Worm (Caenorhabditis elegans) whole organism, L3 larva: ENCODE data around the gene ZK829.1.

Experiments
- R02D3.7 ChIP-seq: fragments of 150-350 bp; optimal IDR thresholded peaks from 2 replicates; lab custom pipeline; 2014; ENCODE audit warnings: missing biosample characterization, missing genetic modification characterization
- ZK546.5 ChIP-seq: sonication (generic microtip); optimal IDR thresholded peaks from 2 replicates; lab custom pipeline; 2017; ENCODE audit warnings: missing biosample characterization, missing genetic modification characterization
- aly-2 ChIP-seq: fragments of 150-350 bp; optimal IDR thresholded peaks from 2 replicates; lab custom pipeline; 2014; ENCODE audit warnings: missing biosample characterization, missing genetic modification characterization
- ama-1 ChIP-seq: fragments of 150-350 bp; optimal IDR thresholded peaks from 2 replicates; lab custom pipeline; 2018
- ceh-16 ChIP-seq: sonication (generic microtip); optimal IDR thresholded peaks from 2 replicates; lab custom pipeline; 2017; ENCODE audit warnings: missing biosample characterization, missing genetic modification characterization
- ceh-28 ChIP-seq: fragments of 150-350 bp; optimal IDR thresholded peaks from 2 replicates; lab custom pipeline; 2014; ENCODE audit warnings: missing biosample characterization, missing genetic modification reagents, missing genetic modification characterization
- ceh-82 ChIP-seq: fragments of 150-350 bp; optimal IDR thresholded peaks from 2 replicates; lab custom pipeline; 2014; ENCODE audit warnings: missing biosample characterization, missing genetic modification characterization
- ceh-9 ChIP-seq: sonication (generic microtip); optimal IDR thresholded peaks from 2 replicates; lab custom pipeline; 2018; ENCODE audit warnings: missing biosample characterization, missing genetic modification characterization
- daf-12 ChIP-seq: fragments of 150-350 bp; optimal IDR thresholded peaks from 2 replicates; lab custom pipeline; 2014; ENCODE audit warnings: missing biosample characterization, missing genetic modification reagents, missing genetic modification characterization
- egl-27 ChIP-seq: sonication (generic microtip); optimal IDR thresholded peaks from 4 replicates; lab custom pipeline; 2017; ENCODE audit warnings: missing biosample characterization, missing genetic modification reagents, missing genetic modification characterization
- egl-5 ChIP-seq: fragments of 150-350 bp; optimal IDR thresholded peaks from 2 replicates; lab custom pipeline; 2017; ENCODE audit warnings: missing biosample characterization, missing genetic modification reagents, missing genetic modification characterization, inconsistent platforms
- elt-1 ChIP-seq: fragments of 150-350 bp; optimal IDR thresholded peaks from 2 replicates; lab custom pipeline; 2014; ENCODE audit warnings: missing biosample characterization, missing genetic modification characterization
- elt-2 ChIP-seq: sonication (generic microtip); optimal IDR thresholded peaks from 2 replicates; lab custom pipeline; 2016; ENCODE audit warnings: missing genetic modification reagents, mild to moderate bottlenecking, missing genetic modification characterization, missing compliant biosample characterization
- elt-3 ChIP-seq, 3 experiments: fragments of 150-350 bp in 1 of 3; sonication (generic microtip) in 2 of 3; optimal IDR thresholded peaks; 2 replicates in 2 of 3; 4 replicates in 1 of 3; lab custom pipeline; 2014 to 2017; ENCODE audit warnings: missing biosample characterization in 3 of 3, missing genetic modification characterization in 3 of 3
- eor-1 ChIP-seq, 2 experiments: fragments of 150-350 bp; optimal IDR thresholded peaks; 2 replicates each; lab custom pipeline; 2014 to 2018; ENCODE audit warnings: missing biosample characterization in 2 of 2, missing genetic modification characterization in 2 of 2
- fkh-10 ChIP-seq: sonication (generic microtip); optimal IDR thresholded peaks from 2 replicates; lab custom pipeline; 2017; ENCODE audit warnings: missing biosample characterization, missing genetic modification reagents, missing genetic modification characterization
- fkh-2 ChIP-seq: fragments of 150-350 bp; optimal IDR thresholded peaks from 2 replicates; lab custom pipeline; 2014; ENCODE audit warnings: missing biosample characterization, missing genetic modification reagents, missing genetic modification characterization
- fos-1 ChIP-seq: fragments of 150-350 bp; optimal IDR thresholded peaks from 2 replicates; lab custom pipeline; 2014; ENCODE audit warnings: missing biosample characterization, missing genetic modification characterization
- hmg-11 ChIP-seq: sonication (generic microtip); optimal IDR thresholded peaks from 2 replicates; lab custom pipeline; 2016; ENCODE audit warnings: missing genetic modification characterization, missing compliant biosample characterization
- jun-1 ChIP-seq: fragments of 150-350 bp; optimal IDR thresholded peaks from 2 replicates; lab custom pipeline; 2014; ENCODE audit warnings: missing biosample characterization, missing genetic modification reagents, missing genetic modification characterization
- lin-15B ChIP-seq: fragments of 150-350 bp; optimal IDR thresholded peaks from 2 replicates; lab custom pipeline; 2014; ENCODE audit warnings: missing biosample characterization, missing genetic modification characterization
- lin-39 ChIP-seq: fragments of 150-350 bp; optimal IDR thresholded peaks from 2 replicates; lab custom pipeline; 2018; ENCODE audit warnings: missing biosample characterization, missing genetic modification reagents, missing genetic modification characterization
- lsy-12 ChIP-seq: sonication (generic microtip); optimal IDR thresholded peaks from 2 replicates; lab custom pipeline; 2016; ENCODE audit warnings: mild to moderate bottlenecking, missing genetic modification characterization, missing compliant biosample characterization
- mdl-1 ChIP-seq: fragments of 150-350 bp; optimal IDR thresholded peaks from 2 replicates; lab custom pipeline; 2014; ENCODE audit warnings: missing biosample characterization, missing genetic modification characterization
- mml-1 ChIP-seq: fragments of 150-350 bp; sonication (generic microtip); optimal IDR thresholded peaks from 3 replicates; lab custom pipeline; 2014; ENCODE audit warnings: missing biosample characterization, missing genetic modification characterization
- nfya-1 ChIP-seq: sonication (generic microtip); optimal IDR thresholded peaks from 2 replicates; lab custom pipeline; 2017; ENCODE audit warnings: missing genetic modification characterization, mild to moderate bottlenecking, missing compliant biosample characterization, antibody characterized with exemption, moderate library complexity; ENCODE audit not compliant: insufficient read depth
- nhr-11 ChIP-seq: fragments of 150-350 bp; optimal IDR thresholded peaks from 2 replicates; lab custom pipeline; 2014; ENCODE audit warnings: missing biosample characterization, missing genetic modification characterization
- nhr-12 ChIP-seq: fragments of 150-350 bp; optimal IDR thresholded peaks from 2 replicates; lab custom pipeline; 2014; ENCODE audit warnings: missing biosample characterization, missing genetic modification characterization
- nhr-23 ChIP-seq: fragments of 150-350 bp; optimal IDR thresholded peaks from 2 replicates; lab custom pipeline; 2014; ENCODE audit warnings: missing biosample characterization, missing genetic modification reagents, missing genetic modification characterization
- nhr-237 ChIP-seq: fragments of 150-350 bp; optimal IDR thresholded peaks from 2 replicates; lab custom pipeline; 2014; ENCODE audit warnings: missing biosample characterization, missing genetic modification characterization
- nhr-25 ChIP-seq: sonication (generic microtip); optimal IDR thresholded peaks from 2 replicates; lab custom pipeline; 2017; ENCODE audit warnings: missing biosample characterization, missing genetic modification characterization
- nhr-28 ChIP-seq: fragments of 150-350 bp; optimal IDR thresholded peaks from 2 replicates; lab custom pipeline; 2014; ENCODE audit warnings: missing biosample characterization, missing genetic modification characterization
- nhr-43 ChIP-seq: sonication (generic microtip); optimal IDR thresholded peaks from 2 replicates; lab custom pipeline; 2016; ENCODE audit warnings: mild to moderate bottlenecking, missing genetic modification characterization, missing compliant biosample characterization; ENCODE audit not compliant: poor library complexity, severe bottlenecking
- nhr-67 ChIP-seq: fragments of 150-350 bp; optimal IDR thresholded peaks from 2 replicates; lab custom pipeline; 2014; ENCODE audit warnings: missing biosample characterization, missing genetic modification characterization
- nhr-76 ChIP-seq: fragments of 150-350 bp; sonication (generic microtip); optimal IDR thresholded peaks from 5 replicates; lab custom pipeline; 2014; ENCODE audit warnings: missing biosample characterization, missing genetic modification characterization
- nhr-77 ChIP-seq: fragments of 150-350 bp; optimal IDR thresholded peaks from 2 replicates; lab custom pipeline; 2014; ENCODE audit warnings: missing biosample characterization, missing genetic modification characterization
- pha-4 ChIP-seq: fragments of 150-350 bp; optimal IDR thresholded peaks from 2 replicates; lab custom pipeline; 2014; ENCODE audit warnings: missing biosample characterization, missing genetic modification reagents, missing genetic modification characterization
- pqm-1 ChIP-seq: fragments of 150-350 bp; optimal IDR thresholded peaks from 2 replicates; lab custom pipeline; 2017; ENCODE audit warnings: missing biosample characterization, missing genetic modification characterization, inconsistent platforms
- sea-2 ChIP-seq: fragments of 150-350 bp; sonication (generic microtip); optimal IDR thresholded peaks from 4 replicates; lab custom pipeline; 2014; ENCODE audit warnings: missing biosample characterization, missing genetic modification reagents, missing genetic modification characterization
- skn-1 ChIP-seq: fragments of 150-350 bp; optimal IDR thresholded peaks from 2 replicates; lab custom pipeline; 2014; ENCODE audit warnings: missing biosample characterization, missing genetic modification characterization
- snpc-4 ChIP-seq: fragments of 150-350 bp; optimal IDR thresholded peaks from 2 replicates; lab custom pipeline; 2014; ENCODE audit warnings: missing biosample characterization, missing genetic modification characterization
- tbx-2 ChIP-seq: sonication (generic microtip); optimal IDR thresholded peaks from 2 replicates; lab custom pipeline; 2016; ENCODE audit warnings: mild to moderate bottlenecking, missing genetic modification characterization, missing compliant biosample characterization
- unc-39 ChIP-seq: sonication (generic microtip); optimal IDR thresholded peaks from 4 replicates; lab custom pipeline; 2017; ENCODE audit warnings: missing biosample characterization, missing genetic modification characterization
- unc-62 ChIP-seq: fragments of 150-350 bp; sonication (generic microtip); optimal IDR thresholded peaks from 4 replicates; lab custom pipeline; 2014; ENCODE audit warnings: missing biosample characterization, missing genetic modification reagents, missing genetic modification characterization
- zag-1 ChIP-seq: fragments of 150-350 bp; optimal IDR thresholded peaks from 2 replicates; lab custom pipeline; 2014; ENCODE audit warnings: missing biosample characterization, missing genetic modification characterization
- ztf-11 ChIP-seq: fragments of 150-350 bp; optimal IDR thresholded peaks from 2 replicates; lab custom pipeline; 2014; ENCODE audit warnings: missing biosample characterization, missing genetic modification characterization
- ztf-4 ChIP-seq: fragments of 150-350 bp; optimal IDR thresholded peaks from 2 replicates; lab custom pipeline; 2014; ENCODE audit warnings: missing biosample characterization, missing genetic modification characterization

ZK829.1 gene

DNA sequence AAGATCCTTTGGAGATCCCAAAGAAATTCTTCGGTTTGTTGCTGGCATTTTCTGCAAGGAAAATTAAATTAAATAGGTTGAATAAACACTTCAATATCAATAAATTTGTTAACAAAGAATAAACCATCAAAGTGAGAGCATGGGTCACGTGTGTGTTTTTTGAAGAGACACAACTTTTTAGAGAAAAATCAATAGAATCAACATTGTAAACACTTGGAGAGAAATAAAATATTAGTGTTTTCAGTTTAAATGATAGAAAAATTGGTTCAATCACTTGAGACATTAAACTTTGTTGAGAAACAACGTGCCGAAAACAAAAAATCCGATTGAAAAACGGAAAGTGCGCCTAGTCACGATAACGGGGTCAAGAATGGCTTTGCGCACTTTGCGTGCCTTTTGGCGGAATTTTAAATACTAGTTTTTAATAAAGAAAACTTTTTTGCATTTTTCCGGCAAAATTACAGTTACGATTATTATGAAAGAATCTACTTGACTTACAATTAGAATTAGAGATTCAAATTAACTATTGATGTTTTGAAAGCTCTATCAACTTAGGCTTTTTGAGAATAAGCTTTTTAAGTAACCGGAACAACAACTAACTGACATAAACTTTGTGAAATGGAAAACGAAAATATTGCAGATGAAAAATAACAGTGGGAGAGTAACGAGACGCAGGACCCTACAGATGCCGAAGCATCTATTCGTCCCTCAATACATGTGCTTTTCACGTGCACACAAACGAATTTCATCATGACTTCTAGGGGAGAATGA is 19.5 kb upstream of the ZK829.1 start, which contains the start of gene ZK829.7:
Gene ZK829.7 (minus strand): TSS at position 51 of the 771 bp plus-strand sequence.
- TF ChIP-seq nhr-11 (tag; lab: Kevin White, UChicago) (no peak), elt-2 (peak; percentile 44), nhr-28 (tag; lab: Kevin White, UChicago) (no peak), ZK546.5 (tag; lab: Kevin White, UChicago) (no peak), hmg-11 (tag; lab: Kevin White, UChicago) (peak; percentile 60), daf-12 (tag; lab: Kevin White, UChicago) (no peak), nhr-67 (tag; lab: Kevin White, UChicago) (no peak), nhr-77 (tag; lab: Kevin White, UChicago) (no peak), ztf-11 (tag; lab: Kevin White, UChicago) (no peak), fkh-10 (no peak), nhr-43 (tag; lab: Kevin White, UChicago) (peak; percentile 32), ceh-28 (peak; percentile 56), egl-27 (no peak), nhr-76 (tag; lab: Kevin White, UChicago) (no peak), skn-1 (tag; lab: Kevin White, UChicago) (no peak), eor-1 (tag; optimal IDR thresholded peaks at IDR 0.05; lab: Kevin White, UChicago) (no peak), tbx-2 (tag; lab: Kevin White, UChicago) (peak; percentile 52), R02D3.7 (tag; lab: Kevin White, UChicago) (peak; percentile 49), unc-62 (GFP tag; lab: Kevin White, UChicago) (no peak), ceh-82 (tag; lab: Kevin White, UChicago) (peak; percentile 60), nhr-237 (tag; lab: Kevin White, UChicago) (peak; percentile 11), ama-1 (lab: Kevin White, UChicago) (no peak), aly-2 (tag; lab: Kevin White, UChicago) (no peak), elt-3 (tag; optimal IDR thresholded peaks at IDR 0.05; lab: Kevin White, UChicago) (peak in 1 of 3 experiments; percentile 26), lin-39 (tag; lab: Kevin White, UChicago) (no peak), sea-2 (no peak), nhr-25 (peak; percentile 16), mml-1 (peak; percentile 98), lsy-12 (tag; lab: Kevin White, UChicago) (peak; percentile 59), elt-1 (no peak), pqm-1 (no peak), mdl-1 (tag; lab: Kevin White, UChicago) (no peak), zag-1 (tag; lab: Kevin White, UChicago) (no peak), snpc-4 (tag; lab: Kevin White, UChicago) (peak; percentile 29), jun-1 (tag; lab: Kevin White, UChicago) (peak; percentile 46), fos-1 (no peak), nfya-1 (peak; percentile 39), pha-4 (tag; lab: Kevin White, UChicago) (peak; percentile 88), nhr-23 (peak; percentile 90), nhr-12 (no peak), ceh-16 (tag; lab: Kevin White, UChicago) (no peak), fkh-2 (tag; lab: Kevin White, UChicago) (no peak), unc-39 (tag; lab: Kevin White, UChicago) (no peak), egl-5 (tag; lab: Kevin White, UChicago) (no peak), ceh-9 (tag; lab: Kevin White, UChicago) (no peak), lin-15B (tag; lab: Kevin White, UChicago) (peak; percentile 76), ztf-4 (no peak)
